Worm (Caenorhabditis elegans) whole organism, early embryonic: ENCODE results near the gene F41H10.3.

Experiments used
- ama-1 ChIP-seq: fragments of 150-350 bp; optimal IDR thresholded peaks from 2 replicates; lab custom pipeline; 2014
- ceh-13 ChIP-seq: fragments of 200-800 bp; sonication (Bioruptor generic); optimal IDR thresholded peaks from 2 replicates; lab custom pipeline; 2018; ENCODE audit warnings: mild to moderate bottlenecking, missing genetic modification characterization, missing compliant biosample characterization
- flt-1 ChIP-seq: fragments of 200-800 bp; sonication (Bioruptor generic); IDR thresholded peaks from 2 replicates; pipeline ENCODE4 v1.3.6; 2022; ENCODE audit warnings: missing genetic modification characterization, missing compliant biosample characterization
- pes-1 ChIP-seq: fragments of 200-800 bp; sonication (Bioruptor generic); IDR thresholded peaks from 2 replicates; pipeline ENCODE4 v1.3.6; 2022; ENCODE audit warnings: missing genetic modification reagents, missing genetic modification characterization, missing compliant biosample characterization
- scrt-1 ChIP-seq: fragments of 200-800 bp; sonication (Bioruptor generic); IDR thresholded peaks from 2 replicates; pipeline ENCODE4 v1.3.6; 2022; ENCODE audit warnings: missing genetic modification characterization, missing compliant biosample characterization
- tbx-11 ChIP-seq: fragments of 200-800 bp; sonication (Bioruptor generic); IDR thresholded peaks from 2 replicates; pipeline ENCODE4 v1.3.6; 2022; ENCODE audit warnings: missing genetic modification characterization, missing compliant biosample characterization

ce11 chrIV:5337649-5338048 lies 32.0 kb upstream of the F41H10.3 start:
- TF ChIP-seq ama-1 (lab: Kevin White, UChicago) (no peak), tbx-11 (no peak), ceh-13 (GFP tag; lab: Kevin White, UChicago) (no peak), flt-1 (no peak), scrt-1 (GFP tag; lab: Robert Waterston, UW) (no peak), pes-1 (GFP tag; lab: Robert Waterston, UW) (no peak)
